Worm (Caenorhabditis elegans) whole organism, L4 larva: ENCODE data around the gene asp-8.
"Not testable (repeated sequence)": the region's sequence is repeated elsewhere in the genome, so short reads cannot be mapped to it uniquely, and the experiment has no call there.

Source experiments
- arid-1 ChIP-seq: fragments of 200-800 bp; sonication (Bioruptor generic); conservative IDR thresholded peaks from 2 replicates; pipeline ENCODE4 v1.3.6; 2022; ENCODE audit warnings: missing genetic modification reagents, missing genetic modification characterization, missing compliant biosample characterization
- lsy-2 ChIP-seq, 2 experiments: fragments of 150-350 bp in 1 of 2; sonication (generic microtip) in 1 of 2; optimal IDR thresholded peaks; 2 replicates each; lab custom pipeline; 2014 to 2017; ENCODE audit warnings: missing biosample characterization in 2 of 2, missing genetic modification characterization in 2 of 2
- mdl-1 ChIP-seq, 2 experiments: fragments of 150-350 bp in 1 of 2; sonication (generic microtip) in 1 of 2; optimal IDR thresholded peaks; 2 replicates each; lab custom pipeline; 2014 to 2017; ENCODE audit warnings: missing biosample characterization in 2 of 2, missing genetic modification characterization in 2 of 2
- zfp-3 ChIP-seq: fragments of 200-800 bp; sonication (Bioruptor generic); conservative IDR thresholded peaks from 2 replicates; pipeline ENCODE4 v1.3.6; 2022; ENCODE audit warnings: missing genetic modification reagents, missing genetic modification characterization, missing compliant biosample characterization

DNA sequence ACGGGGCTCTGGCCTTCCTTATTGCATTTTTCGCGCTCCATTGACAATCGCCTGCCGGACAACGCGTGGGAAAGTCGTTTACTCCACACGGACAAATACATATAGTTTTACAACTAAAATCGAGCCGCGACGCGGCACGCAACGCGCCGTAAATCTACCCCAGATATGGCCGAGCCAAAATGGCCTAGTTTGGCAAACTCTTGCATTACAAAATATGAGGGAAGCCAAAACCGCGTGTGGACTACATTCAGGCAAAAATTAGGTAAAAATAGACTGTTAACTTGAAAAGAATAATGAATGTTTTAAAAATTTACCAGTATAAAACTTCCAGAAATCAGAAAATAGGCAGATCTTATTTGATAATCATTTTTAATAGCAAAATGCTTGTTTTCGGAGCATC lies 40.1 kb downstream of the asp-8 start, which contains the start of gene srt-16:
- not testable (repeated sequence) for TF ChIP-seq lsy-2 (tag; optimal IDR thresholded peaks at IDR 0.05; lab: Kevin White, UChicago); mdl-1 (tag; optimal IDR thresholded peaks at IDR 0.05; lab: Kevin White, UChicago); arid-1 (GFP tag; lab: Robert Waterston, UW); zfp-3 (GFP tag; lab: Robert Waterston, UW)
